Fruit fly (Drosophila melanogaster) whole organism, embryonic: Measurements from ENCODE around the gene mRpL39.

Experiments
- Doc2 ChIP-seq: fragments of 200-800 bp; sonication (Bioruptor generic); IDR thresholded peaks from 2 replicates; pipeline ENCODE4 v1.3.6; 2022; ENCODE audit warnings: missing biosample characterization, missing genetic modification characterization
- Dref ChIP-seq: fragments of 200-800 bp; sonication (Bioruptor generic); IDR thresholded peaks from 2 replicates; pipeline ENCODE4 v1.3.6; 2022; ENCODE audit warnings: missing biosample characterization, missing genetic modification characterization

DNA sequence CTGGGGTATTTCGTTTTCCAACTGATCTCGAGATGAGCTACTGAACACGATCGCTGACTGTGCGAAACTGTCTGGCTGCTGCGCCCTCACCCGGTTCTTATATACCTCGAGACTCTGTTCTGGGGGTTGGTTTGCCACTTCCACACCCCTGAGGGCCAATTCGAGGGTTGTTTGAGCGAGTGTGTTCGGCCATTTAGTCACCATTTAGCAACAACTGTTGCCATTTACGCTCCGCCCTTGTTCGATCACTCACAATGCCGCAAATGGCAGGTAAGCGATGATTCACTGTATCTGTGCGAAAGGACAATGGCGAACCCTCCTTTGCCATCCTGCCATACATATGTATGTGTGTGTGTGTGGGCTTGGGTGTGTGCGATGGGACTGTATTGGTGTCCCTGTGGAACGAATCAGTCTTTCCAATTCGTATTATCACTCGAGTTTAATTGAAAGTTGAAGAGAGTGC lies 44.4 kb upstream of the mRpL39 start, which contains the start of gene ind:
- no peak for TF ChIP-seq Dref
- TF ChIP-seq Doc2 (GFP tag; lab: Robert Waterston, UW), result no peak
